Fruit fly (Drosophila melanogaster) whole organism, adult: ENCODE data around the gene CG42553.
"Not testable (repeated sequence)": the region's sequence is repeated elsewhere in the genome, so short reads cannot be mapped to it uniquely, and the experiment has no call there.

Source experiments
- CG11617 ChIP-seq: fragments of 200-800 bp; sonication (Bioruptor generic); optimal IDR thresholded peaks from 2 replicates; lab custom pipeline; 2017; ENCODE audit warnings: mild to moderate bottlenecking, missing biosample characterization, missing genetic modification reagents, missing genetic modification characterization
- CG12768 ChIP-seq: fragments of 200-800 bp; sonication (Bioruptor generic); optimal IDR thresholded peaks from 2 replicates; lab custom pipeline; 2017; ENCODE audit warnings: missing biosample characterization, missing genetic modification characterization, mild to moderate bottlenecking, moderate library complexity, missing genetic modification reagents
- CG14711 ChIP-seq: fragments of 200-800 bp; sonication (Bioruptor generic); optimal IDR thresholded peaks from 2 replicates; lab custom pipeline; 2018; ENCODE audit warnings: missing biosample characterization, mild to moderate bottlenecking, missing genetic modification characterization, moderate library complexity
- CG1620 ChIP-seq: fragments of 200-800 bp; sonication (Bioruptor generic); optimal IDR thresholded peaks from 2 replicates; lab custom pipeline; 2016; ENCODE audit warnings: missing biosample characterization, missing genetic modification characterization
- CG33017 ChIP-seq: fragments of 200-800 bp; sonication (Bioruptor generic); optimal IDR thresholded peaks from 2 replicates; lab custom pipeline; 2018; ENCODE audit warnings: missing biosample characterization, mild to moderate bottlenecking, missing genetic modification characterization, moderate library complexity
- CG5204 ChIP-seq: fragments of 200-800 bp; sonication (Bioruptor generic); optimal IDR thresholded peaks from 2 replicates; lab custom pipeline; 2016; ENCODE audit warnings: missing biosample characterization, missing genetic modification characterization
- CG7045 ChIP-seq: fragments of 200-800 bp; sonication (Bioruptor generic); optimal IDR thresholded peaks from 2 replicates; lab custom pipeline; 2017; ENCODE audit warnings: missing biosample characterization, mild to moderate bottlenecking, missing genetic modification characterization
- CG7101 ChIP-seq: fragments of 200-800 bp; sonication (Bioruptor generic); optimal IDR thresholded peaks from 2 replicates; lab custom pipeline; 2018; ENCODE audit warnings: missing biosample characterization, mild to moderate bottlenecking, missing genetic modification characterization, moderate library complexity
- Clk ChIP-seq: fragments of 200-800 bp; sonication (Bioruptor generic); optimal IDR thresholded peaks from 2 replicates; lab custom pipeline; 2017; ENCODE audit warnings: missing biosample characterization, missing genetic modification characterization
- Crg-1 ChIP-seq: fragments of 200-800 bp; sonication (Bioruptor generic); optimal IDR thresholded peaks from 2 replicates; lab custom pipeline; 2016; ENCODE audit warnings: missing biosample characterization, missing genetic modification characterization
- Hr96 ChIP-seq: fragments of 200-800 bp; sonication (Bioruptor generic); optimal IDR thresholded peaks from 2 replicates; lab custom pipeline; 2016; ENCODE audit warnings: missing biosample characterization, missing genetic modification characterization
- Mnt ChIP-seq: fragments of 200-800 bp; sonication (Bioruptor generic); optimal IDR thresholded peaks from 2 replicates; lab custom pipeline; 2016; ENCODE audit warnings: missing biosample characterization, mild to moderate bottlenecking, missing genetic modification characterization
- bab1 ChIP-seq: fragments of 200-800 bp; sonication (Bioruptor generic); optimal IDR thresholded peaks from 3 replicates; lab custom pipeline; 2019; ENCODE audit warnings: missing biosample characterization, mild to moderate bottlenecking, missing genetic modification characterization, moderate library complexity
- cic ChIP-seq: fragments of 200-800 bp; sonication (Bioruptor generic); optimal IDR thresholded peaks from 2 replicates; lab custom pipeline; 2017; ENCODE audit warnings: missing biosample characterization, mild to moderate bottlenecking, missing genetic modification characterization, moderate library complexity
- cnc ChIP-seq, 2 experiments: fragments of >200 bp; optimal IDR thresholded peaks; 2 replicates each; lab custom pipeline; 2017
- kay ChIP-seq: fragments of 200-800 bp; sonication (Bioruptor generic); peaks from one replicate; lab custom pipeline; 2016; ENCODE audit warnings: missing biosample characterization, missing genetic modification characterization, borderline replicate concordance
- ovo ChIP-seq: fragments of 200-800 bp; sonication (Bioruptor generic); optimal IDR thresholded peaks from 2 replicates; lab custom pipeline; 2016; ENCODE audit warnings: missing biosample characterization, missing genetic modification characterization
- pad ChIP-seq: fragments of 200-800 bp; sonication (Bioruptor generic); optimal IDR thresholded peaks from 3 replicates; lab custom pipeline; 2017; ENCODE audit warnings: missing biosample characterization, missing genetic modification characterization, mild to moderate bottlenecking, moderate library complexity, missing genetic modification reagents
- tj ChIP-seq: fragments of 200-800 bp; sonication (Bioruptor generic); optimal IDR thresholded peaks from 3 replicates; lab custom pipeline; 2017; ENCODE audit warnings: missing biosample characterization, mild to moderate bottlenecking, missing genetic modification characterization, moderate library complexity
- toe ChIP-seq: fragments of 200-800 bp; sonication (Bioruptor generic); optimal IDR thresholded peaks from 2 replicates; lab custom pipeline; 2016; ENCODE audit warnings: missing biosample characterization, missing genetic modification characterization

The CG42553 gene

dm6 chr3L:843626-844025, 9.7 kb downstream of the CG42553 start, which contains the start of gene Cep290:
Cep290 (plus strand) TSS chr3L:843926.
- TF ChIP-seq CG33017 (no peak), cic (no peak), CG14711 (tag; lab: Kevin White, UChicago) (no peak), Clk (GFP tag; lab: Kevin White, UChicago) (no peak), CG11617 (GFP tag; lab: Kevin White, UChicago) (no peak), CG7101 (tag; lab: Kevin White, UChicago) (no peak), Mnt (GFP tag; lab: Kevin White, UChicago) (no peak), tj (GFP tag; lab: Kevin White, UChicago) (no peak), Crg-1 (GFP tag; lab: Kevin White, UChicago) (no peak), CG7045 (GFP tag; lab: Kevin White, UChicago) (no peak), ovo (no peak)

DNA sequence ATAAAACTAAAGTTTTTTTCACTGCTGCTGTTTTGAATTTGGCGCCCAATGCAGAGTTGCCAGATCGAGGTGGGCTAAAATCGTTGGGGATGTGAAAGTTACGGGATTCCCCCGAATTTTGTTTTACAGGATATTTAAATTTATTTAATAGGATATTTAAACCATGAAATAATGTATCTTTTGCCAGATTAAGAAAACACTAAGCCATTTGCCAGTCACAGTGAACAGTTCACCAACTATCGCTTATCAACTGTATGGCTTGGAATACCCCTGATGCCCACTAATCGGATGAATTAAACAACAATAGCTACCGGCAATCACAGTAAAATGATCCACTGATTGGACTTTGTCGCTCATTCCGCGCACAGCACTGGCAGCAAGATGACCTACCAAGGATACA, 17.2 kb downstream of the CG42553 start, which contains the start of gene Dci:
Gene Dci, plus strand, starts transcription at position 286 of the 400 bp plus-strand sequence.
- TF ChIP-seq Hr96 (GFP tag; lab: Kevin White, UChicago) (peak; percentile 78), bab1 (peak; percentile 65), cic (no peak), CG33017 (peak; percentile 13), Crg-1 (GFP tag; lab: Kevin White, UChicago) (peak; percentile 24), toe (peak; percentile 92), tj (GFP tag; lab: Kevin White, UChicago) (peak; percentile 31), CG7045 (GFP tag; lab: Kevin White, UChicago) (no peak), Clk (GFP tag; lab: Kevin White, UChicago) (no peak), CG7101 (tag; lab: Kevin White, UChicago) (peak; percentile 38), kay (GFP tag; lab: Kevin White, UChicago) (peak; percentile 77), ovo (peak; percentile 52), CG11617 (GFP tag; lab: Kevin White, UChicago) (peak; percentile 49), CG12768 (peak; percentile 56), CG14711 (tag; lab: Kevin White, UChicago) (peak; percentile 71), CG1620 (GFP tag; lab: Kevin White, UChicago) (peak; percentile 73), Mnt (GFP tag; lab: Kevin White, UChicago) (peak; percentile 48), CG5204 (GFP tag; lab: Kevin White, UChicago) (peak; percentile 74), pad (GFP tag; lab: Kevin White, UChicago) (peak; percentile 14), cnc (optimal IDR thresholded peaks at IDR 0.05; lab: Kevin White, UChicago) (no peak)

DNA sequence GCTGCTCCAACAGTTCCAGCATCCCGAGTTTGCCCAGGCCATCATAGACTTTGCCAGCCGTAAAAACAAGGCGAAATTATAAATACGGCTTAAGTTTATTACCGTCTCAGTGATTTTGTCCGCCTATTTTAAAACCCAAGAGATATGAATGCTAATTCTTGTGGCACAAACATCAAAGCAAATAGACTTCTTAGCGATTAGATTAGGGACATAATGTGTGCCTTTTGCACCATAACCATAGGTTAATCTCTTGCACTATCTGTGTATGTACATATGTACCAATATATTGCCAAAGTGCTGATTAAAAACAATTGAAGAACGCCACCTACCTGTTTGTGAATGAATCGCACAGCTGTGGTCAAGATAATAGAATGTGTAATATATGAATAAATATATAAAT, 18.4 kb downstream of the CG42553 start:
- TF ChIP-seq CG12768 (no peak), CG14711 (tag; lab: Kevin White, UChicago) (no peak), CG5204 (GFP tag; lab: Kevin White, UChicago) (no peak), CG7101 (tag; lab: Kevin White, UChicago) (no peak), Mnt (GFP tag; lab: Kevin White, UChicago) (no peak), Clk (GFP tag; lab: Kevin White, UChicago) (no peak), tj (GFP tag; lab: Kevin White, UChicago) (no peak), Hr96 (GFP tag; lab: Kevin White, UChicago) (no peak), cnc (optimal IDR thresholded peaks at IDR 0.05; lab: Kevin White, UChicago) (no peak), kay (GFP tag; lab: Kevin White, UChicago) (no peak), CG1620 (GFP tag; lab: Kevin White, UChicago) (no peak), ovo (no peak), CG7045 (GFP tag; lab: Kevin White, UChicago) (no peak), pad (GFP tag; lab: Kevin White, UChicago) (no peak), toe (no peak), cic (no peak), CG11617 (GFP tag; lab: Kevin White, UChicago) (no peak), CG33017 (no peak)

- TF ChIP-seq kay (GFP tag; lab: Kevin White, UChicago) (no peak), ovo (no peak), CG12768 (peak; percentile 91), toe (peak; percentile 93), cnc (optimal IDR thresholded peaks at IDR 0.05; lab: Kevin White, UChicago) (no peak), CG14711 (tag; lab: Kevin White, UChicago) (peak; percentile 81), pad (GFP tag; lab: Kevin White, UChicago) (peak; percentile 92), CG11617 (GFP tag; lab: Kevin White, UChicago) (peak; percentile 10), Crg-1 (GFP tag; lab: Kevin White, UChicago) (no peak), CG1620 (GFP tag; lab: Kevin White, UChicago) (no peak), cic (no peak), CG7101 (tag; lab: Kevin White, UChicago) (peak; percentile 85), Clk (GFP tag; lab: Kevin White, UChicago) (peak; percentile 82), Mnt (GFP tag; lab: Kevin White, UChicago) (peak; percentile 8), bab1 (no peak), CG33017 (peak; percentile 87), tj (GFP tag; lab: Kevin White, UChicago) (no peak), CG5204 (GFP tag; lab: Kevin White, UChicago) (peak; percentile 84), Hr96 (GFP tag; lab: Kevin White, UChicago) (peak; percentile 88), CG7045 (GFP tag; lab: Kevin White, UChicago) (peak; percentile 83)
Observed at dm6 chr3L:857063-858015, 23.4 kb downstream of the CG42553 start, which contains the start of gene dpr20. dpr20 (minus strand) TSS chr3L:857248.

DNA sequence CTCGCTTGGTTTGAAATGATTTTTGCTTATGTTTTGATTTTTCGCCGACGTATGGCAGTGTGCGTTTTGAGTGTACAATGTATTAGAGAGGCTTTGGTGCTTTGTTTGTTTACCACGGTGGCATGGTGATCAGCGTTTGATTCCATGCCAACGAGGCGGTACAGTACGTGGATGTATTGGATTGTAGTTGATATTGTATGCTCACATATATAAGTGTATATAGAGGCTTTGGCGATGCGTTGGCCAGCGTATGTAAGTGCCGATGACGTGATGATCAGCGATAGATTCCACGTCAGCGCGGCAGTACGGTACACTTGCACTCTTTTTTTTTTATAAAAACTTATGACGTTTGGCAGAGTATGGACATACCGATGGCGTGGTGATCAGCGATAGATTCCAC, 31.2 kb downstream of the CG42553 start, which contains the start of gene CG12502:
Gene CG12502, plus strand, starts transcription at position 301 of the 400 bp plus-strand sequence.
- not testable (repeated sequence) for TF ChIP-seq CG14711 (tag; lab: Kevin White, UChicago); CG33017; toe
